Fruit fly (Drosophila melanogaster) Kc167 (cell line): ENCODE measurements around the gene phtm.

ENCODE experiments used
- Myc ChIP-seq: fragments of >200 bp; optimal IDR thresholded peaks from 2 replicates; lab custom pipeline; 2017; ENCODE audit warnings: missing external identifiers
- Sin3A ChIP-seq: fragments of >200 bp; optimal IDR thresholded peaks from 2 replicates; lab custom pipeline; 2018; ENCODE audit warnings: missing external identifiers
- h ChIP-seq: fragments of >200 bp; optimal IDR thresholded peaks from 3 replicates; lab custom pipeline; 2018; ENCODE audit warnings: missing external identifiers
- insv ChIP-seq: fragments of >200 bp; optimal IDR thresholded peaks from 3 replicates; lab custom pipeline; 2018; ENCODE audit warnings: missing external identifiers
- psq ChIP-seq: fragments of >200 bp; optimal IDR thresholded peaks from 2 replicates; lab custom pipeline; 2017; ENCODE audit warnings: missing external identifiers
- ttk ChIP-seq: sonication (Bioruptor generic); optimal IDR thresholded peaks from 2 replicates; lab custom pipeline; 2017; ENCODE audit warnings: missing external identifiers

Gene phtm

dm6 chrX:18685726-18686125 is at the start of gene phtm:
phtm (plus strand) TSS chrX:18685766.
- TF ChIP-seq Sin3A (no peak), psq (lab: Kevin White, UChicago) (no peak), insv (lab: Kevin White, UChicago) (no peak), h (lab: Kevin White, UChicago) (no peak), Myc (lab: Kevin White, UChicago) (no peak), ttk (lab: Kevin White, UChicago) (no peak)

- no peak for TF ChIP-seq Sin3A
- TF ChIP-seq h (lab: Kevin White, UChicago): no peak
- TF ChIP-seq Myc (lab: Kevin White, UChicago): no peak
- no peak for TF ChIP-seq insv (lab: Kevin White, UChicago)
- no peak for TF ChIP-seq psq (lab: Kevin White, UChicago)
- TF ChIP-seq ttk (lab: Kevin White, UChicago): no peak
Measured at dm6 chrX:18636275-18636947, 49.2 kb upstream of the phtm start.

- no peak for TF ChIP-seq insv (lab: Kevin White, UChicago)
- TF ChIP-seq ttk (lab: Kevin White, UChicago): no peak
- no peak for TF ChIP-seq psq (lab: Kevin White, UChicago)
- TF ChIP-seq Sin3A: no peak
- TF ChIP-seq h (lab: Kevin White, UChicago): no peak
- no peak for TF ChIP-seq Myc (lab: Kevin White, UChicago)
Measured at dm6 chrX:18643057-18643656, 42.4 kb upstream of the phtm start.

dm6 chrX:18644890-18645289 is 40.7 kb upstream of the phtm start:
- TF ChIP-seq Sin3A: no peak
- no peak for TF ChIP-seq ttk (lab: Kevin White, UChicago)
- no peak for TF ChIP-seq insv (lab: Kevin White, UChicago)
- no peak for TF ChIP-seq h (lab: Kevin White, UChicago)
- TF ChIP-seq psq (lab: Kevin White, UChicago): no peak

dm6 chrX:18645720-18646213 is 39.8 kb upstream of the phtm start:
- no peak for TF ChIP-seq insv (lab: Kevin White, UChicago)
- TF ChIP-seq Myc (lab: Kevin White, UChicago): no peak
- no peak for TF ChIP-seq h (lab: Kevin White, UChicago)
- TF ChIP-seq Sin3A: no peak
- no peak for TF ChIP-seq psq (lab: Kevin White, UChicago)
- TF ChIP-seq ttk (lab: Kevin White, UChicago): no peak

dm6 chrX:18646855-18647699 is 38.5 kb upstream of the phtm start, which contains the start of gene Rip11:
Rip11 (minus strand) TSS chrX:18647648.
- TF ChIP-seq h (lab: Kevin White, UChicago): no peak
- no peak for TF ChIP-seq Sin3A
- no peak for TF ChIP-seq ttk (lab: Kevin White, UChicago)
- no peak for TF ChIP-seq psq (lab: Kevin White, UChicago)
- TF ChIP-seq Myc (lab: Kevin White, UChicago): no peak
- TF ChIP-seq insv (lab: Kevin White, UChicago): no peak

dm6 chrX:18647961-18648360 is 37.6 kb upstream of the phtm start, which contains the start of gene Nup35:
Nup35 (plus strand) TSS chrX:18648182.
- TF ChIP-seq Sin3A (no peak), Myc (lab: Kevin White, UChicago) (no peak), h (lab: Kevin White, UChicago) (no peak), psq (lab: Kevin White, UChicago) (no peak), insv (lab: Kevin White, UChicago) (no peak), ttk (lab: Kevin White, UChicago) (no peak)

dm6 chrX:18650252-18650651 is 35.3 kb upstream of the phtm start, which contains the start of gene Hou:
Hou (minus strand) TSS chrX:18650444.
- TF ChIP-seq Myc (lab: Kevin White, UChicago): no peak
- TF ChIP-seq psq (lab: Kevin White, UChicago): no peak
- TF ChIP-seq Sin3A: no peak
- no peak for TF ChIP-seq insv (lab: Kevin White, UChicago)
- no peak for TF ChIP-seq h (lab: Kevin White, UChicago)
- TF ChIP-seq ttk (lab: Kevin White, UChicago): no peak

dm6 chrX:18652879-18653278 is 32.7 kb upstream of the phtm start, which contains the start of gene Ing3:
Ing3 (minus strand) TSS chrX:18653091.
- TF ChIP-seq psq (lab: Kevin White, UChicago) (no peak), ttk (lab: Kevin White, UChicago) (no peak), insv (lab: Kevin White, UChicago) (no peak), Sin3A (no peak), Myc (lab: Kevin White, UChicago) (no peak), h (lab: Kevin White, UChicago) (no peak)

dm6 chrX:18657012-18657411 is 28.6 kb upstream of the phtm start, which contains the start of gene CG6659:
CG6659 (minus strand) TSS chrX:18657286.
- TF ChIP-seq Myc (lab: Kevin White, UChicago) (no peak), h (lab: Kevin White, UChicago) (no peak)

- no peak for TF ChIP-seq psq (lab: Kevin White, UChicago)
- no peak for TF ChIP-seq insv (lab: Kevin White, UChicago)
- TF ChIP-seq h (lab: Kevin White, UChicago): no peak
- TF ChIP-seq ttk (lab: Kevin White, UChicago): no peak
- no peak for TF ChIP-seq Sin3A
- TF ChIP-seq Myc (lab: Kevin White, UChicago): no peak
Measured at dm6 chrX:18657502-18657947, 28.0 kb upstream of the phtm start, which contains the start of gene fu. fu (plus strand) TSS chrX:18657755.
